Fruit fly (Drosophila melanogaster) whole organism, prepupa: Measurements from ENCODE around the gene CG8188.

Experiments
- CG10631 ChIP-seq: fragments of 200-800 bp; sonication (Bioruptor generic); optimal IDR thresholded peaks from 2 replicates; lab custom pipeline; 2016; ENCODE audit warnings: missing biosample characterization, missing genetic modification characterization
- CG10669 ChIP-seq: fragments of 200-800 bp; sonication (Bioruptor generic); optimal IDR thresholded peaks from 3 replicates; lab custom pipeline; 2018; ENCODE audit warnings: missing biosample characterization, mild to moderate bottlenecking, missing genetic modification characterization, moderate library complexity
- CG11294 ChIP-seq: fragments of 200-800 bp; sonication (Bioruptor generic); IDR thresholded peaks from 2 replicates; pipeline ENCODE4 v1.3.6; 2022; ENCODE audit warnings: missing biosample characterization, missing genetic modification characterization
- CG15336 ChIP-seq: fragments of 200-800 bp; sonication (Bioruptor generic); IDR thresholded peaks from 2 replicates; pipeline ENCODE4 v1.3.6; 2022; ENCODE audit warnings: missing biosample characterization, missing genetic modification characterization
- CG3032 ChIP-seq: fragments of 200-800 bp; optimal IDR thresholded peaks from 2 replicates; lab custom pipeline; 2019; ENCODE audit warnings: missing biosample characterization, mild to moderate bottlenecking, missing genetic modification characterization, moderate library complexity
- CG31627 ChIP-seq: fragments of 200-800 bp; sonication (Bioruptor generic); optimal IDR thresholded peaks from 3 replicates; lab custom pipeline; 2016; ENCODE audit warnings: missing biosample characterization, missing genetic modification characterization
- CG32006 ChIP-seq: fragments of 200-800 bp; sonication (Bioruptor generic); optimal IDR thresholded peaks from 3 replicates; lab custom pipeline; 2017; ENCODE audit warnings: missing biosample characterization, mild to moderate bottlenecking, missing genetic modification characterization
- CG34406 ChIP-seq: fragments of 200-800 bp; sonication (Bioruptor generic); optimal IDR thresholded peaks from 3 replicates; lab custom pipeline; 2016; ENCODE audit warnings: missing biosample characterization, missing genetic modification characterization
- CG3919 ChIP-seq: fragments of 200-800 bp; sonication (Bioruptor generic); optimal IDR thresholded peaks from 3 replicates; lab custom pipeline; 2016; ENCODE audit warnings: missing biosample characterization, missing genetic modification characterization
- CG4318 ChIP-seq: fragments of 200-800 bp; sonication (Bioruptor generic); optimal IDR thresholded peaks from 3 replicates; lab custom pipeline; 2017; ENCODE audit warnings: missing biosample characterization, mild to moderate bottlenecking, missing genetic modification characterization
- CG6163 ChIP-seq: fragments of 200-800 bp; sonication (Bioruptor generic); IDR thresholded peaks from 3 replicates; pipeline ENCODE4 v1.3.6; 2022; ENCODE audit warnings: missing biosample characterization, missing genetic modification characterization
- CG6276 ChIP-seq: fragments of 200-800 bp; sonication (Bioruptor generic); optimal IDR thresholded peaks from 2 replicates; lab custom pipeline; 2017; ENCODE audit warnings: missing biosample characterization, mild to moderate bottlenecking, missing genetic modification characterization
- CG6792 ChIP-seq: fragments of 200-800 bp; sonication (Bioruptor generic); optimal IDR thresholded peaks from 3 replicates; lab custom pipeline; 2016; ENCODE audit warnings: missing biosample characterization, missing genetic modification characterization
- CG8119 ChIP-seq: fragments of 200-800 bp; sonication (Bioruptor generic); IDR thresholded peaks from 3 replicates; pipeline ENCODE4 v1.3.6; 2022; ENCODE audit warnings: missing biosample characterization, missing genetic modification characterization
- CG8319 ChIP-seq: fragments of 200-800 bp; sonication (Bioruptor generic); optimal IDR thresholded peaks from 3 replicates; lab custom pipeline; 2016; ENCODE audit warnings: missing biosample characterization, missing genetic modification characterization
- Eip75B ChIP-seq: fragments of 200-800 bp; sonication (Bioruptor generic); optimal IDR thresholded peaks from 3 replicates; lab custom pipeline; 2016; ENCODE audit warnings: missing biosample characterization, missing genetic modification characterization
- Eip78C ChIP-seq: fragments of 200-800 bp; sonication (Bioruptor generic); peaks from one replicate; lab custom pipeline; 2016; ENCODE audit warnings: missing biosample characterization, missing genetic modification characterization
- Ets96B ChIP-seq: fragments of 200-800 bp; optimal IDR thresholded peaks from 2 replicates; lab custom pipeline; 2019; ENCODE audit warnings: missing biosample characterization, mild to moderate bottlenecking, missing genetic modification characterization, moderate library complexity
- Gug ChIP-seq: fragments of 200-800 bp; sonication (Bioruptor generic); IDR thresholded peaks from 2 replicates; pipeline ENCODE4 v1.3.6; 2022; ENCODE audit warnings: missing biosample characterization, missing genetic modification characterization
- Hr38 ChIP-seq: sonication (Bioruptor generic); optimal IDR thresholded peaks from 2 replicates; lab custom pipeline; 2016; ENCODE audit warnings: missing biosample characterization, missing genetic modification characterization
- Hr39 ChIP-seq: fragments of 200-800 bp; sonication (Bioruptor generic); optimal IDR thresholded peaks from 2 replicates; lab custom pipeline; 2016; ENCODE audit warnings: missing biosample characterization, missing genetic modification characterization
- Lpt ChIP-seq: fragments of 200-800 bp; sonication (Bioruptor generic); optimal IDR thresholded peaks from 3 replicates; lab custom pipeline; 2016; ENCODE audit warnings: missing biosample characterization, missing genetic modification characterization
- OdsH ChIP-seq: fragments of 200-800 bp; sonication (Bioruptor generic); optimal IDR thresholded peaks from 3 replicates; lab custom pipeline; 2016; ENCODE audit warnings: missing biosample characterization, missing genetic modification characterization
- Smox ChIP-seq: fragments of 200-800 bp; sonication (Bioruptor generic); optimal IDR thresholded peaks from 3 replicates; lab custom pipeline; 2016; ENCODE audit warnings: missing biosample characterization, missing genetic modification characterization
- Sox14 ChIP-seq: fragments of 200-800 bp; sonication (Bioruptor generic); optimal IDR thresholded peaks from 3 replicates; lab custom pipeline; 2016; ENCODE audit warnings: missing biosample characterization, missing genetic modification characterization
- Sox15 ChIP-seq: fragments of 200-800 bp; sonication (Bioruptor generic); optimal IDR thresholded peaks from 3 replicates; lab custom pipeline; 2016; ENCODE audit warnings: missing biosample characterization, missing genetic modification characterization
- achi ChIP-seq: fragments of 200-800 bp; sonication (Bioruptor generic); optimal IDR thresholded peaks from 3 replicates; lab custom pipeline; 2016; ENCODE audit warnings: missing biosample characterization, missing genetic modification characterization
- acj6 ChIP-seq: fragments of 200-800 bp; sonication (Bioruptor generic); optimal IDR thresholded peaks from 3 replicates; lab custom pipeline; 2016; ENCODE audit warnings: missing biosample characterization, missing genetic modification characterization
- cyc ChIP-seq: fragments of 200-800 bp; sonication (Bioruptor generic); optimal IDR thresholded peaks from 3 replicates; lab custom pipeline; 2016; ENCODE audit warnings: missing biosample characterization, missing genetic modification characterization
- dac ChIP-seq: fragments of 200-800 bp; sonication (Bioruptor generic); optimal IDR thresholded peaks from 2 replicates; lab custom pipeline; 2017; ENCODE audit warnings: missing biosample characterization, mild to moderate bottlenecking, missing genetic modification characterization
- eg ChIP-seq: fragments of 200-800 bp; sonication (Bioruptor generic); IDR thresholded peaks from 3 replicates; pipeline ENCODE4 v1.3.6; 2022; ENCODE audit warnings: missing biosample characterization, missing genetic modification characterization
- esn ChIP-seq: fragments of 200-800 bp; sonication (Bioruptor generic); optimal IDR thresholded peaks from 2 replicates; lab custom pipeline; 2016; ENCODE audit warnings: missing biosample characterization, mild to moderate bottlenecking, missing genetic modification characterization, moderate library complexity
- net ChIP-seq: fragments of 200-800 bp; sonication (Bioruptor generic); optimal IDR thresholded peaks from 3 replicates; lab custom pipeline; 2016; ENCODE audit warnings: missing biosample characterization, missing genetic modification characterization
- salr ChIP-seq, 2 experiments: fragments of 200-800 bp; sonication (Bioruptor generic); optimal IDR thresholded peaks; 3 replicates each; lab custom pipeline; 2016 to 2018; ENCODE audit warnings: missing biosample characterization in 2 of 2, missing genetic modification characterization in 2 of 2, mild to moderate bottlenecking in 1 of 2
- spab ChIP-seq: fragments of 200-800 bp; sonication (Bioruptor generic); optimal IDR thresholded peaks from 2 replicates; lab custom pipeline; 2017; ENCODE audit warnings: missing biosample characterization, mild to moderate bottlenecking, missing genetic modification characterization, missing genetic modification reagents
- ss ChIP-seq, 2 experiments: fragments of 200-800 bp; sonication (Bioruptor generic); optimal IDR thresholded peaks; 2 replicates in 1 of 2; 3 replicates in 1 of 2; lab custom pipeline; 2017 to 2018; ENCODE audit warnings: mild to moderate bottlenecking in 2 of 2, missing biosample characterization in 2 of 2, missing genetic modification characterization in 2 of 2, moderate library complexity in 1 of 2
- svp ChIP-seq: fragments of 200-800 bp; sonication (Bioruptor generic); peaks from one replicate; lab custom pipeline; 2016; ENCODE audit warnings: missing biosample characterization, missing genetic modification characterization

CG8188 gene

DNA sequence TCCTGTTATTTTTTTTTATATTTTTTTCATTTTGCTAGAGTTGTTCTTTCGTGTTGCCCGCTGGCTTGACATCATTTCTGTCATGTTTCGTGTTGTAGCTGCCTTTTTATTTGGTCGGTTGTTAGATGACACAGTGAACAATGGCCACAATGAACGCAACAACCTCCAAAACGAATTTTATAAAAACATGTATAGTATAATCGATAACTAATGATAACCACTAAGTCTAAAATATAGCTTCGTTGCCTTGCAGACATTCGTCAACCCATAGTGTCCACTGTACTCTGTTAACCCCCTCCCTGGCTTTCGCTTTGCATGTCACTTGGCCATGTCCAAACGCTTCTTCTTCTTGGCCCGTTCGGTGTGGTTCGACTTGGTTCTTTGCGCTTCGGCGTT lies 10.9 kb upstream of the CG8188 start (continued):
- peak; percentile 27 for TF ChIP-seq acj6
- TF ChIP-seq CG4318 (GFP tag; lab: Kevin White, UChicago): peak; percentile 30
- TF ChIP-seq CG6276: peak; percentile 41
- peak; percentile 85 for TF ChIP-seq CG6163 (GFP tag; lab: Robert Waterston, UW)
- no peak for TF ChIP-seq spab (GFP tag; lab: Kevin White, UChicago)
- peak; percentile 73 for TF ChIP-seq CG32006 (GFP tag; lab: Kevin White, UChicago)
- peak; percentile 17 for TF ChIP-seq net (GFP tag; lab: Kevin White, UChicago)
- TF ChIP-seq Smox (GFP tag; lab: Kevin White, UChicago): peak; percentile 29
- TF ChIP-seq Gug (GFP tag; lab: Robert Waterston, UW): peak; percentile 71
- TF ChIP-seq CG31627 (GFP tag; lab: Kevin White, UChicago): peak; percentile 51
- TF ChIP-seq CG8119 (GFP tag; lab: Robert Waterston, UW): peak; percentile 69
- peak; percentile 27 for TF ChIP-seq Eip75B (GFP tag; lab: Kevin White, UChicago)
- TF ChIP-seq Sox14 (GFP tag; lab: Kevin White, UChicago): peak; percentile 61
- TF ChIP-seq CG34406 (GFP tag; lab: Kevin White, UChicago): no peak
- peak; percentile 51 for TF ChIP-seq OdsH
- peak; percentile 38 for TF ChIP-seq cyc (GFP tag; lab: Kevin White, UChicago)
- peak; percentile 32 for TF ChIP-seq Lpt
- peak; percentile 19 for TF ChIP-seq Hr38 (GFP tag; lab: Kevin White, UChicago)
- peak; percentile 68 for TF ChIP-seq svp (GFP tag; lab: Kevin White, UChicago)

DNA sequence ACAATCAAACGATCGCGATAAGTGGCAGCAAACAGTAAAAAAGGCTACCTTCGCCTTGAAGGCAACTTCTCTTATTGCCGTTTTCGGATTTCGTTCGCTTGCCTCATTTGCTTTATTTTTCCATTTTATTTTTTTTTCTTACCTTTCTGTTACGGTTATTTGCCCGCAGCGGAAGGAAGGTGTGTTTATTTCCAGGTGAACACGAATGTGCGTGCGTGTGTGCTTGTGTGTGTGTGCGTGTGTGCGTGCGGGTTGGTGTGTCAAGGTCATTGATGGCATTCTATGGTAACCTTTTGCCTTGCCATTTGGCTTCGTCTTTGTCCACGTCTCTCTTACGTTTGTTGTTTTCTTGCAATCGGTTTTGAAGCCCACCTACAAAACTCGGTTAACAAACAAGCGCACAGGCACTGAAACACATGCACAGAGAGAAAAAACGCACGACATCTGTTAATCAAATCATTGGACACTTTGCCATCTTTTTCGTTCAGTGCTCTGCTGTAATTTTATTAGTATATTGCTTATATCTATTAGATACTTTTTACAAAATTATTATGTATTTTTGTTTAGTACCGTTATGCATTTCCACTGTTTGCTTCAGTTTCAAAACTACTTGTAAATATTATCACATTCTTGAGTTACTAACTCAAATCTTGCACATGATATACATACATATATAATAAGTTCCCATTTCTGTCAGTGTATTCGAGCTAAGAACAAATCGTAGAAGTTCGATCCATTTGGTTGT lies 10.3 kb upstream of the CG8188 start:
- TF ChIP-seq achi (peak; percentile 38), CG15336 (GFP tag; lab: Robert Waterston, UW) (peak; percentile 42), CG6792 (GFP tag; lab: Kevin White, UChicago) (peak; percentile 21), Gug (GFP tag; lab: Robert Waterston, UW) (peak; percentile 58), esn (GFP tag; lab: Kevin White, UChicago) (peak; percentile 34), CG3032 (tag; lab: Kevin White, UChicago) (peak; percentile 19), OdsH (peak; percentile 33), CG32006 (GFP tag; lab: Kevin White, UChicago) (peak; percentile 74), CG6276 (peak; percentile 54), Eip78C (GFP tag; lab: Kevin White, UChicago) (peak; percentile 63), CG8119 (GFP tag; lab: Robert Waterston, UW) (peak; percentile 23; the same call in 2 of the 3 replicates), CG10669 (GFP tag; lab: Kevin White, UChicago) (peak; percentile 12), cyc (GFP tag; lab: Kevin White, UChicago) (no peak), CG34406 (GFP tag; lab: Kevin White, UChicago) (peak; percentile 25), Sox15 (GFP tag; lab: Kevin White, UChicago) (peak; percentile 26), eg (peak; percentile 56; the same call in 2 of the 3 replicates), acj6 (peak; percentile 38), CG3919 (GFP tag; lab: Kevin White, UChicago) (peak; percentile 49), CG4318 (GFP tag; lab: Kevin White, UChicago) (peak; percentile 55), CG10631 (peak; percentile 57), salr (GFP tag; optimal IDR thresholded peaks at IDR 0.05; lab: Kevin White, UChicago) (peak in 1 of 2 experiments; percentile 45), ss (GFP tag; optimal IDR thresholded peaks at IDR 0.05; lab: Kevin White, UChicago) (peak in 1 of 2 experiments; percentile 7), CG6163 (GFP tag; lab: Robert Waterston, UW) (no peak; the same call in 1 of the 3 replicates), CG8319 (no peak), dac (GFP tag; lab: Kevin White, UChicago) (no peak), Hr39 (GFP tag; lab: Kevin White, UChicago) (no peak), Ets96B (tag; lab: Kevin White, UChicago) (no peak), CG11294 (GFP tag; lab: Robert Waterston, UW) (0 out of 2 replicates have a peak, but pooled peaks have one; percentile 20)
